Worm (Caenorhabditis elegans) whole organism, L4 larva: ENCODE results near the gene B0416.3.

Source experiments
- hif-1 ChIP-seq, 2 experiments: sonication (generic microtip); optimal IDR thresholded peaks; 2 replicates each; lab custom pipeline; 2016 to 2017; ENCODE audit warnings: missing compliant biosample characterization in 2 of 2, missing genetic modification characterization in 2 of 2, missing genetic modification reagents in 2 of 2, missing genotype in 2 of 2, mild to moderate bottlenecking in 1 of 2
- lin-15B ChIP-seq: fragments of 150-350 bp; sonication (generic microtip); optimal IDR thresholded peaks from 3 replicates; lab custom pipeline; 2014; ENCODE audit warnings: missing biosample characterization, missing genetic modification characterization
- mep-1 ChIP-seq: fragments of 150-350 bp; sonication (generic microtip); optimal IDR thresholded peaks from 3 replicates; lab custom pipeline; 2014; ENCODE audit warnings: missing biosample characterization, missing genetic modification characterization
- nhr-25 ChIP-seq: sonication (generic microtip); optimal IDR thresholded peaks from 2 replicates; lab custom pipeline; 2017; ENCODE audit warnings: missing genetic modification characterization, mild to moderate bottlenecking, missing compliant biosample characterization, antibody characterized with exemption, moderate library complexity, borderline replicate concordance; ENCODE audit not compliant: insufficient read depth
- saeg-2 ChIP-seq: fragments of 200-800 bp; sonication (Bioruptor generic); IDR thresholded peaks from 2 replicates; pipeline ENCODE4 v1.3.6; 2022; ENCODE audit warnings: missing genetic modification reagents, missing genetic modification characterization, missing compliant biosample characterization

DNA sequence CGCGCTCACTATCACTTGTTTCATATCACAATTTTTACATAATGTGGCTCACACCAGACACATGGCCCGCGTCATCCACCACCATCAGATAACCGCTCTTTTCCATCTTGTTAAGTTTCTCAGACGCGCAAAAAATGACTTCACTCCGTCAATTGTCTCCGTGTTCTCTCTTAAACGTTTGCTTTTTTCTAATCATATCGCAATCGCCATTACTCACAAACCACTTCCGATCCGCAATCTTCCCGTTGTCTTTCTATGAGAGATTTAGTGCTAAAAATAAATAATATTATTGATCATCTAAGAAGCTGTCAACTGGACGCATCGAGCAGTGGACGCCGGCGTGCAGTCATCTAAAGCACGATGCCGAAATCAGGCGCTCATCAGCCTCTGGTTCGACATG, 12.0 kb downstream of the B0416.3 start, which contains the start of gene tmc-2:
- TF ChIP-seq nhr-25 = no peak
- no peak for TF ChIP-seq mep-1 (tag; lab: Kevin White, UChicago)
- TF ChIP-seq lin-15B (tag; lab: Kevin White, UChicago) = no peak
- TF ChIP-seq hif-1 (tag; optimal IDR thresholded peaks at IDR 0.05; lab: Kevin White, UChicago) = no peak
- TF ChIP-seq saeg-2 (GFP tag; lab: Robert Waterston, UW) = no peak
